Worm (Caenorhabditis elegans) whole organism, L1 larva: ENCODE results near the gene Y47D3A.21.
A peak's percentile ranks its signal among the peaks of the same experiment; 100 is the strongest.

ENCODE experiments used
- C04F5.9 ChIP-seq: sonication (generic microtip); optimal IDR thresholded peaks from 2 replicates; lab custom pipeline; 2016; ENCODE audit warnings: missing genetic modification characterization, missing compliant biosample characterization
- Y116A8C.19 ChIP-seq: sonication (generic microtip); optimal IDR thresholded peaks from 2 replicates; lab custom pipeline; 2016; ENCODE audit warnings: missing compliant biosample characterization, missing genetic modification characterization, borderline replicate concordance
- aha-1 ChIP-seq: fragments of 150-350 bp; optimal IDR thresholded peaks from 2 replicates; lab custom pipeline; 2014; ENCODE audit warnings: missing biosample characterization, missing genetic modification characterization
- ceh-63 ChIP-seq: fragments of 200-800 bp; sonication (Bioruptor generic); optimal IDR thresholded peaks from 2 replicates; lab custom pipeline; 2018; ENCODE audit warnings: mild to moderate bottlenecking, missing genetic modification characterization, missing compliant biosample characterization
- ceh-82 ChIP-seq, 3 experiments: fragments of 150-350 bp in 1 of 3; sonication (generic microtip) in 2 of 3; optimal IDR thresholded peaks; 2 replicates each; lab custom pipeline; 2014 to 2017; ENCODE audit warnings: missing biosample characterization in 3 of 3, missing genetic modification characterization in 3 of 3
- ceh-88 ChIP-seq: fragments of 200-800 bp; sonication (Bioruptor generic); IDR thresholded peaks from 2 replicates; pipeline ENCODE4 v1.3.6; 2022; ENCODE audit warnings: missing genetic modification characterization, missing compliant biosample characterization
- ceh-90 ChIP-seq: sonication (generic microtip); optimal IDR thresholded peaks from 2 replicates; lab custom pipeline; 2016; ENCODE audit warnings: missing genetic modification characterization, missing compliant biosample characterization
- dpl-1 ChIP-seq, 3 experiments: fragments of 150-350 bp in 2 of 3; sonication (generic microtip) in 1 of 3; optimal IDR thresholded peaks; 2 replicates each; lab custom pipeline; 2014 to 2017; ENCODE audit warnings: missing biosample characterization in 3 of 3, missing genetic modification characterization in 3 of 3, missing genetic modification reagents in 3 of 3
- dsc-1 ChIP-seq: sonication (generic microtip); optimal IDR thresholded peaks from 2 replicates; lab custom pipeline; 2016; ENCODE audit warnings: mild to moderate bottlenecking, missing genetic modification characterization, missing compliant biosample characterization
- efl-1 ChIP-seq, 4 experiments: fragments of 150-350 bp; optimal IDR thresholded peaks in 3 of 4; peaks in 1 of 4; 1 replicate in 1 of 4; 2 replicates in 3 of 4; lab custom pipeline; 2014; ENCODE audit warnings: missing biosample characterization in 2 of 4, missing genetic modification characterization in 2 of 4, missing genetic modification reagents in 2 of 4
- egl-13 ChIP-seq: sonication (generic microtip); optimal IDR thresholded peaks from 2 replicates; lab custom pipeline; 2016; ENCODE audit warnings: missing genotype, missing genetic modification reagents, missing genetic modification characterization, missing compliant biosample characterization
- egl-27 ChIP-seq, 2 experiments: fragments of 150-350 bp in 1 of 2; sonication (generic microtip); optimal IDR thresholded peaks; 3 replicates each; lab custom pipeline; 2017 to 2018; ENCODE audit warnings: missing biosample characterization in 2 of 2, missing genetic modification characterization in 2 of 2, missing genetic modification reagents in 2 of 2
- fkh-10 ChIP-seq: sonication (generic microtip); optimal IDR thresholded peaks from 2 replicates; lab custom pipeline; 2017; ENCODE audit warnings: missing biosample characterization, missing genetic modification reagents, missing genetic modification characterization
- fkh-4 ChIP-seq: sonication (generic microtip); optimal IDR thresholded peaks from 2 replicates; lab custom pipeline; 2016; ENCODE audit warnings: missing compliant biosample characterization, missing genetic modification characterization, borderline replicate concordance
- fkh-8 ChIP-seq: sonication (generic microtip); optimal IDR thresholded peaks from 2 replicates; lab custom pipeline; 2016; ENCODE audit warnings: mild to moderate bottlenecking, missing genetic modification characterization, missing compliant biosample characterization
- fos-1 ChIP-seq: fragments of 150-350 bp; optimal IDR thresholded peaks from 2 replicates; lab custom pipeline; 2014; ENCODE audit warnings: missing biosample characterization, missing genetic modification characterization
- hlh-17 ChIP-seq: fragments of 200-800 bp; sonication (Bioruptor generic); optimal IDR thresholded peaks from 2 replicates; lab custom pipeline; 2018; ENCODE audit warnings: missing genetic modification characterization, mild to moderate bottlenecking, missing compliant biosample characterization, moderate library complexity, borderline replicate concordance
- hlh-4 ChIP-seq: sonication (generic microtip); optimal IDR thresholded peaks from 2 replicates; lab custom pipeline; 2016; ENCODE audit warnings: mild to moderate bottlenecking, missing genetic modification characterization, missing compliant biosample characterization
- hpl-2 ChIP-seq: fragments of 150-350 bp; optimal IDR thresholded peaks from 2 replicates; lab custom pipeline; 2014; ENCODE audit warnings: missing biosample characterization, missing genetic modification reagents, missing genetic modification characterization
- isw-1 ChIP-seq: fragments of 200-800 bp; sonication (Bioruptor generic); IDR thresholded peaks from 2 replicates; pipeline ENCODE4 v1.3.6; 2022; ENCODE audit warnings: missing genetic modification characterization, missing compliant biosample characterization
- jun-1 ChIP-seq: fragments of 150-350 bp; optimal IDR thresholded peaks from 2 replicates; lab custom pipeline; 2014; ENCODE audit warnings: missing biosample characterization, missing genetic modification reagents, missing genetic modification characterization
- lin-13 ChIP-seq: fragments of 150-350 bp; optimal IDR thresholded peaks from 2 replicates; lab custom pipeline; 2014; ENCODE audit warnings: missing biosample characterization, missing genetic modification reagents, missing genetic modification characterization
- lin-15B ChIP-seq: fragments of 150-350 bp; sonication (generic microtip); optimal IDR thresholded peaks from 3 replicates; lab custom pipeline; 2014; ENCODE audit warnings: missing biosample characterization, missing genetic modification characterization
- lin-35 ChIP-seq, 2 experiments: fragments of 150-350 bp; optimal IDR thresholded peaks; 2 replicates each; lab custom pipeline; 2014; ENCODE audit warnings: missing biosample characterization in 2 of 2, missing genetic modification characterization in 2 of 2, missing genetic modification reagents in 2 of 2
- lin-39 ChIP-seq: fragments of 150-350 bp; optimal IDR thresholded peaks from 2 replicates; lab custom pipeline; 2014; ENCODE audit warnings: missing biosample characterization, missing genetic modification reagents, missing genetic modification characterization
- lsy-2 ChIP-seq, 2 experiments: fragments of 150-350 bp; optimal IDR thresholded peaks; 2 replicates each; lab custom pipeline; 2014; ENCODE audit warnings: missing biosample characterization in 2 of 2, missing genetic modification characterization in 2 of 2
- mab-9 ChIP-seq: fragments of 200-800 bp; sonication (Bioruptor generic); IDR thresholded peaks from 2 replicates; pipeline ENCODE4 v1.3.6; 2022; ENCODE audit warnings: missing genetic modification reagents, missing genetic modification characterization, missing compliant biosample characterization
- mdl-1 ChIP-seq, 2 experiments: fragments of 150-350 bp; optimal IDR thresholded peaks; 2 replicates each; lab custom pipeline; 2014 to 2017; ENCODE audit warnings: missing biosample characterization in 2 of 2, missing genetic modification characterization in 2 of 2, inconsistent platforms in 1 of 2
- mef-2 ChIP-seq: fragments of 150-350 bp; optimal IDR thresholded peaks from 2 replicates; lab custom pipeline; 2014; ENCODE audit warnings: missing biosample characterization, missing genetic modification characterization
- nhr-11 ChIP-seq: fragments of 150-350 bp; optimal IDR thresholded peaks from 2 replicates; lab custom pipeline; 2014; ENCODE audit warnings: missing biosample characterization, missing genetic modification characterization
- nhr-12 ChIP-seq: sonication (generic microtip); optimal IDR thresholded peaks from 2 replicates; lab custom pipeline; 2017; ENCODE audit warnings: missing biosample characterization, missing genetic modification characterization
- nhr-20 ChIP-seq: sonication (generic microtip); optimal IDR thresholded peaks from 2 replicates; lab custom pipeline; 2016; ENCODE audit warnings: mild to moderate bottlenecking, missing genetic modification characterization, missing compliant biosample characterization
- nhr-77 ChIP-seq: fragments of 150-350 bp; optimal IDR thresholded peaks from 2 replicates; lab custom pipeline; 2014; ENCODE audit warnings: missing biosample characterization, missing genetic modification characterization
- nhr-84 ChIP-seq: sonication (generic microtip); optimal IDR thresholded peaks from 2 replicates; lab custom pipeline; 2017; ENCODE audit warnings: missing biosample characterization, missing genetic modification characterization
- nhr-85 ChIP-seq: sonication (generic microtip); peaks from one replicate; lab custom pipeline; 2016; ENCODE audit warnings: missing genetic modification characterization, inconsistent platforms, missing compliant biosample characterization
- nhr-90 ChIP-seq: sonication (generic microtip); optimal IDR thresholded peaks from 2 replicates; lab custom pipeline; 2016; ENCODE audit warnings: mild to moderate bottlenecking, missing genetic modification characterization, missing compliant biosample characterization; ENCODE audit not compliant: poor library complexity
- pag-3 ChIP-seq: sonication (generic microtip); optimal IDR thresholded peaks from 2 replicates; lab custom pipeline; 2017; ENCODE audit warnings: missing genetic modification characterization, mild to moderate bottlenecking, missing compliant biosample characterization, antibody characterized with exemption, borderline replicate concordance; ENCODE audit not compliant: insufficient read depth
- pax-3 ChIP-seq: fragments of 200-800 bp; sonication (Bioruptor generic); optimal IDR thresholded peaks from 2 replicates; lab custom pipeline; 2018; ENCODE audit warnings: mild to moderate bottlenecking, missing genetic modification characterization, moderate library complexity, missing compliant biosample characterization
- pqm-1 ChIP-seq: sonication (generic microtip); optimal IDR thresholded peaks from 3 replicates; lab custom pipeline; 2017; ENCODE audit warnings: missing biosample characterization, missing genetic modification characterization
- snpc-4 ChIP-seq: fragments of 150-350 bp; optimal IDR thresholded peaks from 2 replicates; lab custom pipeline; 2014; ENCODE audit warnings: missing biosample characterization, missing genetic modification characterization
- snu-23 ChIP-seq: sonication (generic microtip); optimal IDR thresholded peaks from 2 replicates; lab custom pipeline; 2016; ENCODE audit warnings: missing genetic modification characterization, missing compliant biosample characterization
- sox-4 ChIP-seq: sonication (generic microtip); optimal IDR thresholded peaks from 2 replicates; lab custom pipeline; 2016; ENCODE audit warnings: missing genetic modification characterization, missing compliant biosample characterization
- sptf-1 ChIP-seq: fragments of 150-350 bp; optimal IDR thresholded peaks from 2 replicates; lab custom pipeline; 2014; ENCODE audit warnings: missing biosample characterization, missing genetic modification characterization
- swsn-7 ChIP-seq: sonication (generic microtip); optimal IDR thresholded peaks from 2 replicates; lab custom pipeline; 2016; ENCODE audit warnings: missing genetic modification characterization, missing compliant biosample characterization
- tbx-2 ChIP-seq: sonication (generic microtip); optimal IDR thresholded peaks from 2 replicates; lab custom pipeline; 2016; ENCODE audit warnings: missing genetic modification characterization, missing compliant biosample characterization
- tlp-1 ChIP-seq: fragments of 150-350 bp; optimal IDR thresholded peaks from 2 replicates; lab custom pipeline; 2014; ENCODE audit warnings: missing biosample characterization, missing genetic modification characterization
- unc-130 ChIP-seq: fragments of 150-350 bp; optimal IDR thresholded peaks from 2 replicates; lab custom pipeline; 2017; ENCODE audit warnings: missing biosample characterization, missing genetic modification characterization, inconsistent platforms
- unc-30 ChIP-seq: sonication (generic microtip); optimal IDR thresholded peaks from 2 replicates; lab custom pipeline; 2017; ENCODE audit warnings: missing biosample characterization, missing genetic modification characterization
- unc-98 ChIP-seq: fragments of 200-800 bp; sonication (Bioruptor generic); IDR thresholded peaks from 2 replicates; pipeline ENCODE4 v1.3.6; 2022; ENCODE audit warnings: missing genetic modification characterization, missing compliant biosample characterization
- vab-15 ChIP-seq: sonication (generic microtip); optimal IDR thresholded peaks from 2 replicates; lab custom pipeline; 2017; ENCODE audit warnings: missing genotype, mild to moderate bottlenecking, missing genetic modification characterization, missing compliant biosample characterization
- xbp-1 ChIP-seq: sonication (generic microtip); optimal IDR thresholded peaks from 2 replicates; lab custom pipeline; 2016; ENCODE audit warnings: missing genetic modification characterization, missing compliant biosample characterization
- zag-1 ChIP-seq: fragments of 150-350 bp; optimal IDR thresholded peaks from 2 replicates; lab custom pipeline; 2014; ENCODE audit warnings: missing biosample characterization, missing genetic modification characterization
- ztf-4 ChIP-seq: fragments of 150-350 bp; optimal IDR thresholded peaks from 2 replicates; lab custom pipeline; 2014; ENCODE audit warnings: missing biosample characterization, missing genetic modification characterization

Gene Y47D3A.21

ce11 chrIII:11243421-11243820, 35.3 kb downstream of the Y47D3A.21 start (continued):
- TF ChIP-seq fos-1 (tag; lab: Kevin White, UChicago) (peak; percentile 83), xbp-1 (tag; lab: Kevin White, UChicago) (peak; percentile 52), nhr-84 (no peak), pqm-1 (no peak), C04F5.9 (tag; lab: Kevin White, UChicago) (no peak), dpl-1 (GFP tag; optimal IDR thresholded peaks at IDR 0.05; lab: Kevin White, UChicago) (peak; percentile 11 to 51 (median 50)), ceh-63 (GFP tag; lab: Kevin White, UChicago) (no peak), hlh-17 (GFP tag; lab: Kevin White, UChicago) (no peak), mab-9 (no peak), tlp-1 (tag; lab: Kevin White, UChicago) (no peak), nhr-20 (tag; lab: Kevin White, UChicago) (peak; percentile 84), pag-3 (tag; lab: Kevin White, UChicago) (no peak), lsy-2 (tag; optimal IDR thresholded peaks at IDR 0.05; lab: Kevin White, UChicago) (peak; percentile 60 to 84), fkh-4 (no peak), nhr-90 (tag; lab: Kevin White, UChicago) (peak; percentile 68), nhr-12 (tag; lab: Kevin White, UChicago) (no peak), fkh-8 (tag; lab: Kevin White, UChicago) (peak; percentile 33), snpc-4 (tag; lab: Kevin White, UChicago) (peak; percentile 8), efl-1 (optimal IDR thresholded peaks at IDR 0.05; lab: Kevin White, UChicago) (peak; percentile 65 to 74), efl-1 (GFP tag; optimal IDR thresholded peaks at IDR 0.05 in 1 of 2; lab: Kevin White, UChicago) (peak; percentile 44 to 93), dsc-1 (tag; lab: Kevin White, UChicago) (peak; percentile 35), ztf-4 (tag; lab: Kevin White, UChicago) (peak; percentile 49), unc-30 (tag; lab: Kevin White, UChicago) (no peak), ceh-88 (GFP tag; lab: Robert Waterston, UW) (no peak), isw-1 (GFP tag; lab: Robert Waterston, UW) (no peak), sptf-1 (tag; lab: Kevin White, UChicago) (no peak), hlh-4 (tag; lab: Kevin White, UChicago) (no peak), unc-98 (GFP tag; lab: Robert Waterston, UW) (no peak), nhr-11 (no peak), mef-2 (tag; lab: Kevin White, UChicago) (no peak), lin-13 (peak; percentile 23), vab-15 (no peak), unc-130 (tag; lab: Kevin White, UChicago) (peak; percentile 67), tbx-2 (tag; lab: Kevin White, UChicago) (peak; percentile 60), Y116A8C.19 (tag; lab: Kevin White, UChicago) (no peak), lin-15B (tag; lab: Kevin White, UChicago) (no peak), zag-1 (tag; lab: Kevin White, UChicago) (no peak), aha-1 (no peak), hpl-2 (GFP tag; lab: Kevin White, UChicago) (peak; percentile 12), egl-13 (tag; lab: Kevin White, UChicago) (no peak), swsn-7 (tag; lab: Kevin White, UChicago) (peak; percentile 59), jun-1 (tag; lab: Kevin White, UChicago) (peak; percentile 57), ceh-90 (tag; lab: Kevin White, UChicago) (no peak), snu-23 (GFP tag; lab: Kevin White, UChicago) (peak; percentile 90), pax-3 (tag; lab: Kevin White, UChicago) (no peak), egl-27 (tag; optimal IDR thresholded peaks at IDR 0.05; lab: Kevin White, UChicago) (no peak), mdl-1 (tag; optimal IDR thresholded peaks at IDR 0.05; lab: Kevin White, UChicago) (peak in 1 of 2 experiments; percentile 60), nhr-85 (tag; lab: Kevin White, UChicago) (peak; percentile 90), ceh-82 (tag; optimal IDR thresholded peaks at IDR 0.05; lab: Kevin White, UChicago) (peak in 2 of 3 experiments; percentile 1 to 39), nhr-77 (tag; lab: Kevin White, UChicago) (peak; percentile 68), lin-39 (tag; lab: Kevin White, UChicago) (no peak), fkh-10 (GFP tag; lab: Kevin White, UChicago) (no peak), sox-4 (tag; lab: Kevin White, UChicago) (no peak), lin-35 (GFP tag; optimal IDR thresholded peaks at IDR 0.05; lab: Kevin White, UChicago) (peak; percentile 70 to 75)
